Worm (Caenorhabditis elegans) whole organism, late embryonic: ENCODE results near the gene F17H10.4.

ENCODE experiments used
- Y22D7AL.16 ChIP-seq: sonication (generic microtip); optimal IDR thresholded peaks from 2 replicates; lab custom pipeline; 2016; ENCODE audit warnings: missing genetic modification characterization, missing compliant biosample characterization
- ama-1 ChIP-seq: fragments of 150-350 bp; optimal IDR thresholded peaks from 2 replicates; lab custom pipeline; 2014

- TF ChIP-seq Y22D7AL.16 (no peak), ama-1 (lab: Kevin White, UChicago) (no peak)
Observed at ce11 chrX:13157112-13157768, 30.9 kb upstream of the F17H10.4 start.
